Fruit fly (Drosophila melanogaster): Measurements from ENCODE around the gene CG33648.

Gene CG33648

DNA sequence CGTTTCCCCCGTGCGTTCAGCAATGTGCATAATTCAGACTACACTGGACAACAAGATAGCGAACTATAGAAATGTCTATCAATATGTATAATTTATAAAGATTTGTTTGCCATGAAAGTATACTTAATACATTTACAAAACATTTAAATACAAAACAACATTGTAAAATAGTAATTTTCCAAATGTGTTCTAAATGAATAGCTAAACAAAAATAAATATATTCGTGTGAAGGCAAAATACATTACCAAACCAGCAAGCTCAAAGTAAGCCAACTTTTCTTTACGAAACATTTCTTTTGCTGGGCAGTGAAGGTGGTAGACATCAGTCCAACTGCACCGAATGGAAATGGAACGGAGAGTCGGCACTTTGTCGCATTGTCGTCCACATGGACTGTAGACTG lies 49.1 kb upstream of the CG33648 start (continued):
- TF ChIP-seq CG1603 (tag; optimal IDR thresholded peaks at IDR 0.05) (peak; percentile 22), CG15269 (tag; optimal IDR thresholded peaks at IDR 0.05) (peak; percentile 58), hbn (GFP tag; IDR thresholded peaks at IDR 0.05; ENCODE audit: partially characterized antibody) (no peak), Hmr (GFP tag; optimal IDR thresholded peaks at IDR 0.05) (peak; percentile 40), CG1529 (GFP tag; optimal IDR thresholded peaks at IDR 0.05) (peak; percentile 66), knrl (GFP tag; IDR thresholded peaks at IDR 0.05; ENCODE audit: partially characterized antibody) (no peak), CG7357 (GFP tag; IDR thresholded peaks at IDR 0.05) (no peak), pros (GFP tag; optimal IDR thresholded peaks at IDR 0.05) (no peak), CG10147 (GFP tag; optimal IDR thresholded peaks at IDR 0.05) (no peak), D19B (GFP tag; optimal IDR thresholded peaks at IDR 0.05) (no peak), CG13624 (GFP tag; optimal IDR thresholded peaks at IDR 0.05) (no peak), Ptx1 (GFP tag; IDR thresholded peaks at IDR 0.05) (peak; percentile 68), crp (GFP tag; optimal IDR thresholded peaks at IDR 0.05) (no peak), CG30431 (GFP tag; optimal IDR thresholded peaks at IDR 0.05) (no peak), CG31365 (tag; optimal IDR thresholded peaks at IDR 0.05) (peak; percentile 29), ranshi (GFP tag; IDR thresholded peaks at IDR 0.05) (no peak), Rx (GFP tag; IDR thresholded peaks at IDR 0.05) (no peak), ems (GFP tag; optimal IDR thresholded peaks at IDR 0.05) (no peak), CTCF (GFP tag; optimal IDR thresholded peaks at IDR 0.05) (peak; percentile 8), Kr (GFP tag; optimal IDR thresholded peaks at IDR 0.05) (no peak), so (GFP tag; IDR thresholded peaks at IDR 0.05) (no peak), CG1602 (GFP tag; optimal IDR thresholded peaks at IDR 0.05) (no peak), zfh2 (GFP tag; optimal IDR thresholded peaks at IDR 0.05) (no peak), PHDP (tag; optimal IDR thresholded peaks at IDR 0.05) (peak; percentile 76), Awh (GFP tag; IDR thresholded peaks at IDR 0.05) (no peak), Dip3 (GFP tag; optimal IDR thresholded peaks at IDR 0.05) (no peak), oc (tag; optimal IDR thresholded peaks at IDR 0.05) (no peak), CG31224 (GFP tag; IDR thresholded peaks at IDR 0.05) (no peak), CG7372 (GFP tag; IDR thresholded peaks at IDR 0.05) (no peak), CG10565 (GFP tag; optimal IDR thresholded peaks at IDR 0.05) (no peak), CG31441 (GFP tag; IDR thresholded peaks at IDR 0.05) (peak; percentile 75), CG16813 (GFP tag; IDR thresholded peaks at IDR 0.05; ENCODE audit: partially characterized antibody) (no peak), CG9215 (GFP tag; IDR thresholded peaks at IDR 0.05) (no peak), ac (GFP tag; optimal IDR thresholded peaks at IDR 0.05) (no peak), CG34224 (GFP tag; IDR thresholded peaks at IDR 0.05; ENCODE audit: partially characterized antibody) (no peak), da (GFP tag; optimal IDR thresholded peaks at IDR 0.05) (no peak), Oaz (GFP tag; IDR thresholded peaks at IDR 0.05) (no peak), Mrtf (GFP tag; IDR thresholded peaks at IDR 0.05) (no peak), MTF-1 (GFP tag; optimal IDR thresholded peaks at IDR 0.05; ENCODE audit: borderline replicate concordance) (peak; percentile 16), CG6854 (GFP tag; optimal IDR thresholded peaks at IDR 0.05) (no peak), gem (tag; optimal IDR thresholded peaks at IDR 0.05) (peak; percentile 85), otp (GFP tag; IDR thresholded peaks at IDR 0.05) (no peak), Dbx (GFP tag; IDR thresholded peaks at IDR 0.05) (no peak), CG10209 (GFP tag; optimal IDR thresholded peaks at IDR 0.05) (peak; percentile 40), Dfd (GFP tag; optimal IDR thresholded peaks at IDR 0.05) (no peak), fd64A (GFP tag; optimal IDR thresholded peaks at IDR 0.05) (no peak), bbx (GFP tag; IDR thresholded peaks at IDR 0.05; ENCODE audit: partially characterized antibody) (no peak), Taf1 (GFP tag; IDR thresholded peaks at IDR 0.05) (no peak), Gsc (GFP tag; IDR thresholded peaks at IDR 0.05) (no peak), p53 (GFP tag; optimal IDR thresholded peaks at IDR 0.05) (no peak), CG2116 (GFP tag; optimal IDR thresholded peaks at IDR 0.05) (no peak), Hand (GFP tag; optimal IDR thresholded peaks at IDR 0.05) (no peak)

Measured in whole organism, embryonic.